Worm (Caenorhabditis elegans) whole organism, midembryonic: ENCODE measurements around the gene C55A6.7.

Source experiments
- cog-1 ChIP-seq: sonication (generic microtip); optimal IDR thresholded peaks from 2 replicates; lab custom pipeline; 2016; ENCODE audit warnings: missing genetic modification characterization, missing compliant biosample characterization
- flt-1 ChIP-seq: fragments of 200-800 bp; sonication (Bioruptor generic); IDR thresholded peaks from 2 replicates; pipeline ENCODE4 v1.3.6; 2022; ENCODE audit warnings: missing genetic modification characterization, missing compliant biosample characterization
- klf-2 ChIP-seq: fragments of 200-800 bp; sonication (Bioruptor generic); conservative IDR thresholded peaks from 2 replicates; pipeline ENCODE4 v1.3.6; 2022; ENCODE audit warnings: missing genetic modification reagents, missing genetic modification characterization, missing compliant biosample characterization
- ref-1 ChIP-seq: fragments of 200-800 bp; sonication (Bioruptor generic); conservative IDR thresholded peaks from 2 replicates; pipeline ENCODE4 v1.3.6; 2022; ENCODE audit warnings: missing genetic modification reagents, missing genetic modification characterization, missing compliant biosample characterization
- tab-1 ChIP-seq: fragments of 200-800 bp; sonication (Bioruptor generic); IDR thresholded peaks from 2 replicates; pipeline ENCODE4 v1.3.6; 2022; ENCODE audit warnings: missing genetic modification characterization, missing compliant biosample characterization
- ztf-23 ChIP-seq: fragments of 200-800 bp; sonication (Bioruptor generic); IDR thresholded peaks from 2 replicates; pipeline ENCODE4 v1.3.6; 2022; ENCODE audit warnings: missing genetic modification reagents, missing genetic modification characterization, missing compliant biosample characterization

ce11 chrV:11486680-11487079 is 33.6 kb downstream of the C55A6.7 start, which contains the start of gene T11F9.10:
- TF ChIP-seq flt-1 (GFP tag; lab: Robert Waterston, UW): no peak
- no peak for TF ChIP-seq klf-2 (GFP tag; lab: Robert Waterston, UW)
- no peak for TF ChIP-seq ztf-23 (GFP tag; lab: Robert Waterston, UW)
- no peak for TF ChIP-seq tab-1 (GFP tag; lab: Robert Waterston, UW)
- TF ChIP-seq cog-1 (tag; lab: Kevin White, UChicago): no peak
- no peak for TF ChIP-seq ref-1 (GFP tag; lab: Robert Waterston, UW)
